Worm (Caenorhabditis elegans) whole organism, early embryonic: ENCODE data around the gene T12G3.6.

Experiments used
- F13C5.2 ChIP-seq: sonication (generic microtip); optimal IDR thresholded peaks from 2 replicates; lab custom pipeline; 2017; ENCODE audit warnings: mild to moderate bottlenecking, missing genetic modification characterization, inconsistent platforms, missing compliant biosample characterization
- ceh-36 ChIP-seq: sonication (generic microtip); optimal IDR thresholded peaks from 2 replicates; lab custom pipeline; 2016; ENCODE audit warnings: missing genetic modification characterization, inconsistent platforms, missing compliant biosample characterization
- flt-1 ChIP-seq: fragments of 200-800 bp; sonication (Bioruptor generic); IDR thresholded peaks from 2 replicates; pipeline ENCODE4 v1.3.6; 2022; ENCODE audit warnings: missing genetic modification characterization, missing compliant biosample characterization

ce11 chrIV:12061229-12061628 is 30.2 kb upstream of the T12G3.6 start, which contains the start of gene K08E4.8:
- no peak for TF ChIP-seq ceh-36 (tag; lab: Kevin White, UChicago)
- no peak for TF ChIP-seq flt-1 (GFP tag; lab: Robert Waterston, UW)
- TF ChIP-seq F13C5.2, result no peak
